Worm (Caenorhabditis elegans): ENCODE data around the gene D1086.10.
"Not testable (repeated sequence)": the region's sequence is repeated elsewhere in the genome, so short reads cannot be mapped to it uniquely, and the experiment has no call there.

ce11 chrV:14124187-14124586 lies 41.6 kb downstream of the D1086.10 start:
- TF ChIP-seq med-1 (GFP tag; optimal IDR thresholded peaks at IDR 0.05; ENCODE audit: insufficient read depth); ref-1 (GFP tag; conservative IDR thresholded peaks at IDR 0.05); flt-1 (GFP tag; IDR thresholded peaks at IDR 0.05); klf-2 (GFP tag; conservative IDR thresholded peaks at IDR 0.05); T22C8.4 (GFP tag; IDR thresholded peaks at IDR 0.05); cog-1 (tag; optimal IDR thresholded peaks at IDR 0.05); ztf-29 (GFP tag; IDR thresholded peaks at IDR 0.05): not testable (repeated sequence)

Measured in whole organism, midembryonic.